Worm (Caenorhabditis elegans) whole organism, mixed stage, embryonic: ENCODE data around the gene C53C11.4.

Experiments
- drap-1 ChIP-seq: fragments of 200-800 bp; sonication (Bioruptor generic); optimal IDR thresholded peaks from 3 replicates; lab custom pipeline; 2018; ENCODE audit warnings: mild to moderate bottlenecking, missing genetic modification characterization, missing compliant biosample characterization
- flh-1 ChIP-seq: fragments of 200-800 bp; sonication (Bioruptor generic); optimal IDR thresholded peaks from 2 replicates; lab custom pipeline; 2018; ENCODE audit warnings: mild to moderate bottlenecking, missing genetic modification characterization, moderate library complexity, missing compliant biosample characterization
- lin-32 ChIP-seq: fragments of 200-800 bp; sonication (Bioruptor generic); optimal IDR thresholded peaks from 2 replicates; lab custom pipeline; 2018; ENCODE audit warnings: mild to moderate bottlenecking, missing genetic modification characterization, missing compliant biosample characterization
- nhr-12 ChIP-seq: fragments of 150-350 bp; optimal IDR thresholded peaks from 2 replicates; lab custom pipeline; 2014; ENCODE audit warnings: missing biosample characterization, missing genetic modification characterization
- nhr-237 ChIP-seq: fragments of 150-350 bp; optimal IDR thresholded peaks from 2 replicates; lab custom pipeline; 2014; ENCODE audit warnings: missing biosample characterization, missing genetic modification characterization
- nhr-28 ChIP-seq: fragments of 150-350 bp; optimal IDR thresholded peaks from 2 replicates; lab custom pipeline; 2014; ENCODE audit warnings: missing biosample characterization, missing genetic modification characterization
- sptf-1 ChIP-seq: sonication (generic microtip); optimal IDR thresholded peaks from 2 replicates; lab custom pipeline; 2017; ENCODE audit warnings: mild to moderate bottlenecking, missing genetic modification characterization, moderate library complexity, missing compliant biosample characterization

DNA sequence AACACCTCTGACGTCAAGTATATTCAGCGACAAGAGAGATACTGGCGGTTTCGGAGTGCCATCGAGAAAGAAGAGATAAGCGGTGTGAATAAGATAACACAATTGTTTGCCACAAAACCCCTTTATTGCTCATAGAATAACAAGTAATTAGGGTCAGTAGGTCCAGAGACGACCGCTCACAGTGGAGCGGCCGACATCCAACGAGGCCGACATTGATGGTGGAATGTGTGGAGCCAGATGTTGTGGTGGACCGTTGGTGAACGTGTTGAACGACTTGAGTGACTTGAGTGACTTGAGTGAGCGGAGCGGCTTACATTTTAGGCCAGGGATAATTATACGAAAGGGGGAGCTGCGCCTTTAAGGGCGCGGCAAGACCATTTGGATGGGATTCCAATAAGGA, 10.0 kb upstream of the C53C11.4 start:
- TF ChIP-seq drap-1, result no peak
- no peak for TF ChIP-seq nhr-28 (tag; lab: Kevin White, UChicago)
- no peak for TF ChIP-seq lin-32 (GFP tag; lab: Kevin White, UChicago)
- no peak for TF ChIP-seq nhr-237
- TF ChIP-seq nhr-12 (tag; lab: Kevin White, UChicago), result no peak
- no peak for TF ChIP-seq sptf-1 (tag; lab: Kevin White, UChicago)
- TF ChIP-seq flh-1 (GFP tag; lab: Kevin White, UChicago), result no peak
